Fruit fly (Drosophila melanogaster): Measurements from ENCODE around the gene RpL36.
"Not testable (repeated sequence)": the region's sequence is repeated elsewhere in the genome, so short reads cannot be mapped to it uniquely, and the experiment has no call there.

RpL36 gene

DNA sequence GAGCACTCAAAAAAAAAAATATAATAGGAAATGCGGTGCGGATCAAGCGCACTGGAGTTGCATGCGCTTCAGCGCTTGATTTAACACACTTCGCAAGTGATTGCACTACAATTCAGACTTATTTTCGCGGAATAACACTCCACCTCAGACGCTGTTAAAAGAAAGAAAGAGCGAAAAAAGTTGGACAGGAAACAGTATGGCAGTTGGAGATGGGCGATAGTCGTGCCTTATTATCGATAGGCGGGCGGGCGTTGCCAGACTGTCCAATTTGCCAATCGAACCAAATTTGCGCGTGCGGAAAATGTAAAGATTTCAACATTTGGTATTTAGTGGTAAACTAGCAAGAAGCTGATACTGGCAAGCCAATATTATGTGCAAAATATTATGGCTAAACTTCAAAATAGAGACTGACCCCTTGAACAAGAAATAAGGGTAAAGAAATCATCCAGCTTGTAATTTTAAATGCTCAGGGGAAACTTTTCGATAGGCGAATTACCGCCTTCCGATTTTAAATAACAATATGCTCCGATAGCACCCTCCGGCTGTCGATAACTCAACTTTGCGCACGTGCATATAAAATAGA is at the start of gene RpL36, which contains the start of gene Mybbp1A:
Gene RpL36 (minus strand): TSS at position 245 of the 583 bp plus-strand sequence.
Gene Mybbp1A (plus strand): TSS at position 535 of the 583 bp plus-strand sequence.
- TF ChIP-seq CG8478 (optimal IDR thresholded peaks at IDR 0.05) = no peak
- peak; percentile 22 to 26 for TF ChIP-seq CTCF (optimal IDR thresholded peaks at IDR 0.05)

DNA sequence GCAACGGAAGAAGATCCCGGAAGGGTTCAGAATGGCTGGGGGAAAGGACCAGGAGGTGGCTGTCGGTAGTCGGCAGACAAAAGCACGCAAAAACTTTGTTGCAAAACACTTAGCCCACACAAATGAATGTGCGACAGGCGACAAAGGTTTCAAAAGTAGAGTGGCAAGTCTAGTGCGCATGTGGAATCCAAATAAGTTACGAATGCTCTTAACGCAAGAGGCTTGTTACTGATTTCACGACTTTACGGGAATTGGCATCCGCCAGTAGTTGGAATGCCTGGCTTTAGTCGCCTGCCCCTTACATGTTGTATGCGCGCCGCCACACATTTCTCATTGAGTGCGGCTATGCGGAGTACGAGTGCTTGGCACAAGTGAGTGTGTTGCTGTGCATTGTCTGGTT is 49.2 kb upstream of the RpL36 start:
- TF ChIP-seq CG8478 (optimal IDR thresholded peaks at IDR 0.05) (no peak), CTCF (optimal IDR thresholded peaks at IDR 0.05) (no peak)

DNA sequence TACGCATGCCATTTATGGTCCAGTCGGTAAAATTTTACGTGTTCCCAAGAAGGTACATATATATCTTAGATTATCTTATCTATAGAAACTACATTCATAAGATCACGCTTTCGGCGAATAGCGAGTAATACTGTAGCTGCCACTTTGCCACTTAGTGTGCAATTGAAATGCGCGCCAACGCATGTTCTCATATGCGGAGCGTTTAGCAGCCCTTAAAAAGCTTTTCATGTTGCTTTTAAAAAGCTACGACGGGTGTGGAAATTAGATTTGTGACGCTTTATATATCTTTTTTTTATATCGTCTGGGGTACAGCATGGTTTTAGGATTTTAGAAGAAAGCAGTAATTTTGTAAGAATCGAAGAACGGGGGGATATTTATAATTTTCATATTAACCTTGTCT is 28.7 kb upstream of the RpL36 start:
- TF ChIP-seq CG8478 (optimal IDR thresholded peaks at IDR 0.05) (no peak), CTCF (optimal IDR thresholded peaks at IDR 0.05) (no peak)

DNA sequence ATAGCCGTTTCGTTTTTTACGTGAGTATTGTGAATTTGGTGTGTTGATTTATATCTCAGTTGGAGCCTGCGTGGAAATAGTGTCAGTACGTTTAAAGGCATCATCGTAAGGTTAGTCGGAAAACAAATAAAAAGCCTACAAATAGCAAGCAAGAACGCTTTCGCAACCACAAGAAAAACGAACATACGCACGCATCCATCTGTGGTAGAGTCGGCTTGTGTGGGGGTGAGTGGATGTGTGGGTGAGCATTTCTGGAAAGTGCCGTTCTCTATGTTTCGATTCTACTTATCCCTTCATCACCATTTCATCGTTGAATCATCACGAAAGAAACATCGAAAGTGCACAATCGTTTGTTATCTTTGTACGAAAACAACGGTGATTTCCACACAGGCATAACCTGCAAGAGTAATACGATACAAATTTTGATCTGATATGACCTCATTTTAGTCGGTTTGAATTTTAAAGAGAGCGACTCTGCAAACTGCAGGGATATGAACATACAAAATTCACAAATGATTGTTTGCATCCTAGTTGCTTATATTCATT is 27.2 kb upstream of the RpL36 start:
- TF ChIP-seq CG8478 (optimal IDR thresholded peaks at IDR 0.05) (no peak), CTCF (optimal IDR thresholded peaks at IDR 0.05) (no peak)

DNA sequence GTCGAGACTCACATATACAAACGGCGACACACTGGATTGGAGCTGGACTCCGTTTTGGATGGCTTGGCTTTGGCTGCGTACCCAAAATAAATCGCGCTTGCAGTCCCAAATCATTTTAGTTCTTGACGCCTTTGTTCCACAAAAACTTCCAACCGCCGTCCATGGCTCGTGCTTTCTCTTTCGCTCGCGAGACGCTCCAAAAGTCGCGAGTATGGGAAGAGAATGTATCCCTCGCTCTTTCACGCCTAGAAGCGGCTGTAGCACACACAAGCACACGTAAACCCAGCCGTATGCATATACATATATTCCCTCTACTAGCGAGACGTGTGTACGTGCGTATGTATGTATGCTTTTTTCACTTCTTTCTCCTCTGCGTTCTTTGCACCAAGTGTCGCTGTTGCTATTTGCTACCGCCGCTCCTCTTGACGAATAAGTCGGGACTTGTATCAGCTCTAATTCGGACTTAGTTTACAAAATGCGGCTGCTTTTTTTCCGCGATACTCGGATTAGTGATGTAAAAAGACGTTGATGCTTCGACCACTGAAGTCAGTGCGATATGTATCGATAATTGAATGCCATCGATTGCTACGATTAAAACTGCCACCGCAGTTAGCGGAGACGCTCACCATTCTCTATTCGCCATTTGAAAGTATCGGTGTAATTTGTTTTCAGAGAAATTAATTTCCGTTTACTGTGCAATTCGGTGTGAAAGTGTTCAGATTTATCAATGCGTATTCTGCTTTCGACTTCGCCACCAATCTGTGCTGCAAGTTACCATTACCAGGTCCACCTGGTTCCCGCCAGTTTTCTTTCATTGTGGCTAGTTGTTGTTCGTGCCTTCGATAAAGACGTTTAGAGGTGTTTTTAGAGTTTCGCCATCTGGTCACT is 26.5 kb upstream of the RpL36 start, which contains the start of the genes Hmt4-20 and SkpA:
Gene Hmt4-20 (minus strand): TSS at position 542 of the 888 bp plus-strand sequence.
Gene SkpA (plus strand): TSS at position 623 of the 888 bp plus-strand sequence.
- peak; percentile 42 to 62 for TF ChIP-seq CTCF (optimal IDR thresholded peaks at IDR 0.05)
- no peak for TF ChIP-seq CG8478 (optimal IDR thresholded peaks at IDR 0.05)

DNA sequence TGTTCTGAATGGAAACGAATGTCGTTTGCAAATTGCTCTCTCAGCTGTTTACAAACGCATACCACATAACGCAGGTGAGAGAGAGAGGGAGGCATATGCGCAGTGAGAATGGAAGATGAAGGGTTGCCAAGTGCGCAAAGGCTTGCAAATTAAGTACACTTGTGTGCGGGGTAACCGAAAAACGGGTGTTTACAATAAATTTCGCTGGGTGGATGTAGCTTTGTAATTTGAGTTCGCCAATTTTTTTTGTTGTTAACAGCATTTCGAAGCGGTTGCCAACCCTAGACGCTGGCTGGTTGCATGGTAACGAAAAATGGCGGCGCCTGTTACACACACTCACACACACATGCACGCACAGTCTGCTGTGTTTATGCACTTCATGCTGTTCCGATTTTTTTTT is 25.7 kb upstream of the RpL36 start:
- TF ChIP-seq CTCF (optimal IDR thresholded peaks at IDR 0.05) = no peak
- TF ChIP-seq CG8478 (optimal IDR thresholded peaks at IDR 0.05) = no peak

DNA sequence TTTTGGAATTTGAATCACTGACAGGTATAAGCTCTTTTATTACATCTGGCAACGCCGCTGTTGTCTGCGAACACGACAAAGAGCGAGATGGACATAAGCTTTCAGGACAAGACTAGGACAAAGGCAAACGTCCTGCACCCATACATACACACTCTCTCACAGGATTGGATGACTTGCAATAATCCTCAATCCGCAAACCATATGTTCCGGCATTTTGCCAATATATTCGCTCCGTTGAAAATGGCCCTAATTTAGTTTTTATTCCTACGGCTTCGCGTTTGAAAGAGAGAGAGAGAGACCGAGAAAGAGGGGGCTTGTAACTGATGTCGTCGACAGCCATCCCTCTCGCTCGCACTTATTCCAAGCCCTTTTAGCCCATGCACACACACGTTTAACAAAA is 24.9 kb upstream of the RpL36 start:
- TF ChIP-seq CG8478 (optimal IDR thresholded peaks at IDR 0.05) (no peak), CTCF (optimal IDR thresholded peaks at IDR 0.05) (no peak)

DNA sequence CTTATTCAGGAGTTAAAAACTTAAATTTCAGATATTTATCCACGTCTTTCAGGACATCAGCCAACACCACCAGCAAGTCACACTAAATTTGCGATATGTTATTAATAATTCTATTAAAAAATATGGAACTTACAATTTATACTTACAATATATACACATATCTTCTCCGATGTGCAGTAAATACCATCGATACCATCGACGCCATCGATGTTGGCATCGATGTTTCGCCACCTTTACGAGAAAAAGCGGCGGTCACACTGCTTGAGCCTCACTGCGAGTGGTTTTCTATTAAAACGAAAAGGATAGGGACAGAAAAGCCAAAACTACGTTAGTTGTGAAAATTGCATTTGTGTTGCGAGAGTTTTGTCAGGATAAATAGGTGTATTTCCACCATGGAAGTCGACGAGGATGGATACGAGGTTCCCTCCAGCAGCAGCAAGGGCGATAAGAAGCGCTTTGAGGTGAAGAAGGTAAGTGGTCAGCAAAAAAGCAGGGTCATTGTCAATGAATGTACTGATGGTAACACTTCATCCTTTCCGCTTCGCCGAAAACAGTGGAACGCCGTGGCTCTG is 17.9 kb upstream of the RpL36 start, which contains the start of gene Roc1a:
Gene Roc1a (plus strand): TSS at position 249 of the 572 bp plus-strand sequence.
- TF ChIP-seq CTCF (optimal IDR thresholded peaks at IDR 0.05) = no peak
- TF ChIP-seq CG8478 (optimal IDR thresholded peaks at IDR 0.05) = no peak

DNA sequence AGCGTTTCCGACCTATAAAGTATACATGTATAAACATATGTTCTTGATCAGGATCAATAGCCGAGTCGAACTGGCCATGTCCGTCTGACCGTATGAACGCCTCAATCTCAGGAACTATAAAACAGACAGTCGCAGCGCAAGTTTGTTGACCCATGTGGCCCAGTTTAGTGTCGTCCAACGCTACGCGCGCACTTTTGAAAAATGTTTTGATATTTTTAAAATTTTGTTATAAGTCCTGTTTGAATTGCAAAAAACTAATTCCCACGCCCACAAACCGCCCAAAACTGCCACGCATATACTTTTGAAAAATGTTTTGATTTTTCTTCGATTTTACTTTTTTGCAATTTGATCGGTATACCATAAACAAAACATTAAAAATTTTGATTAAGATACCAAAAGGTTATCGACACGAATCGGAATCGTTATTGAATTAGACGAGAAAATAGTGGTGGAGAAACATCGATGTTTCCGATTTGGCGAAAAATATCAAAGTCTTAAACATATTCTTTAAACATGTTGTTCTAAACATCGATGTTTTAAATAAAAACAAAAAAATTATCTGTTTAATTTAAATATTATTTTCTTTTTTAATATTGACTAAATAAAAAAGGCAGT is 17.2 kb upstream of the RpL36 start:
- TF ChIP-seq CG8478 (optimal IDR thresholded peaks at IDR 0.05) = no peak
- no peak for TF ChIP-seq CTCF (optimal IDR thresholded peaks at IDR 0.05)

DNA sequence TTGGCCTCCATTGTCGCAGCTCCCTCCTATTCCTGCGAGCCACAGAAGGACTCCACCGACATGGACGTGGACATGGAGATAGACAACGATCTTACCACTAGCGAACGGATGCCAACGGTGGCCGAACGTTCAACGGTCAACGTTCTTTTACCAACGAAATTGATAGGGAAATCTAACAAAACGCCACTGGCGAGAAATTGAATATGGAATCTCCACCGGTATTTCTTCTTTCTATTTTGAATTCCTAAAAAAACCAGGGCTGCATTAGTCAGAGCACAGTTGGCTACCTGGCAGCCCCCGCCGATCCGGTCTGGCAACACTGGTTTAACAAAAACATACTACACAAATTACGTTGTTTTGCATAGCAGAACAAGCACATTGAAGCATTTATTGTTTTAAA is 15.2 kb upstream of the RpL36 start, which contains the start of gene CG13367:
Gene CG13367 (plus strand): TSS at position 301 of the 400 bp plus-strand sequence.
- not testable (repeated sequence) for TF ChIP-seq CTCF, CG8478 (optimal IDR thresholded peaks at IDR 0.05)

DNA sequence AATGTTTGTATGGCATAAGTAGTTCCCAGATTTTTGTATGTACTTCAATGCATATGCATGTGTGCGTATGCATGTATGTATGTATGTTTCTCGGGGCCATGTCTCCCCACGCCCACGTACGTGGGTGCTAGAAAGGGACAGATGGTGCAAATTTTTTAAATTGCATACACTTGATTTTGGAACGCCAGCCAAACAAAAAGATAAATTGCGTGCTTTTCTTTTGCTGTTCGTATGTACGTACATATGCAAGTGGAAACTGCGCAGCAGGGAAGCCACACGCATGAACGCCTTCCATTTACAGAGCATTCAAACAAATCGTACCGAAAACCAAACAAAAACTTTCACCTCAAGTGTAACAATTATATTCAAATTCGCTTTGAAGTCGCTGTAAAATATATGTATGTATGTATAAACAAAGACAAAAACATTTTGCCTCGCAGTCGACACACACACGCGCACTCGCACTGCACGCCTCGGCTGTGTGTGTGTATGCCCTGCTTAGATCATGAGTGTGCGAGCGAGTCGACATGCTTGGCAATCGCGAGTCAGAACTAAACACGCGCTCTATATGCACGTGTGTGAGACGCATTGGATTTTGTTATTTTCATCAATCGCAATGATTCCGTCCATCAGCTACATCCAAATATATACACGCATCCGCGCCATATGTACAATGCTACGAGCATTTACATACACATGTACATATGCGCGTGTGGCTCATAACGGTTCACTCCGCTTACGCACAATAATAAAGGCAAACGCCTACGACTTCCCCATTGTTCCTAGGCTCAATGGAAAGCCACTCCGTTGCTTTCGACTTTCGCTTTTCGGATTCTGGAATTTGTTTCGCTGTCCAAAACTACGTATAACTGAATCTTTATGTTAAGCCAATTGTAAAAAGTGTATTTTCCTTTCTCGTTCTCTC is 7.6 kb upstream of the RpL36 start:
- TF ChIP-seq CTCF (optimal IDR thresholded peaks at IDR 0.05) (peak in 1 of 2 experiments; percentile 9), CG8478 (optimal IDR thresholded peaks at IDR 0.05) (no peak)

DNA sequence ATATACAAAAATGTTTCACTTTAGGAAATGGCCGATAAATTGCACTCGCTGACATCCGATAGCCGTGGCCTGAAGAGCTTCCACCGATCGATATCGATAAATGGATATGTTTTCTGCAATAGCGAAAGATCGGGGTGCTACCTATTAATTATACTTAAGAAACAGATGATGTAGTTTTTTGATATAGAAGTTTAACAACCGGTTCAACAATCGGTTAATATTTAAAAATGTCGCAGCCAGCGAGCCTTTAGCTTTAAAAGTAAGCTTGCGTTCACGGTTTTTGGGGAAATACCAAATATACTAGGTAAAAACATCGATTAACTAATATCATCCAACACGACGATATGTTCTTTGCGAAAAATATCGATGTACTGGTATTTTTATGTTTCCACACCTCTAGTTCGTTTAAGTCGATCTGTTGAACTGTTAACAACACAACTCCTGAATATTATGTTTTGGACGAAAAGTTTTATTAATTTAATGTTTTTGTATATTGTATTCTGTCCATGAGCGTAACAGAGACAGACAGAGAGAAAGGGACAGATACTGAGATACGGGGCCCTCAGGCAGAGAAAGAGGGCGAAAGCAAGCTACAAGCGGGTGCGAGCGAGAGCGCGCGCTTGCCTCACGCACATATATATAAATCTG is 6.3 kb upstream of the RpL36 start, which contains the start of gene Dredd:
Gene Dredd (minus strand): TSS at position 51 of the 648 bp plus-strand sequence.
- TF ChIP-seq CTCF (optimal IDR thresholded peaks at IDR 0.05) (no peak), CG8478 (optimal IDR thresholded peaks at IDR 0.05) (no peak)

DNA sequence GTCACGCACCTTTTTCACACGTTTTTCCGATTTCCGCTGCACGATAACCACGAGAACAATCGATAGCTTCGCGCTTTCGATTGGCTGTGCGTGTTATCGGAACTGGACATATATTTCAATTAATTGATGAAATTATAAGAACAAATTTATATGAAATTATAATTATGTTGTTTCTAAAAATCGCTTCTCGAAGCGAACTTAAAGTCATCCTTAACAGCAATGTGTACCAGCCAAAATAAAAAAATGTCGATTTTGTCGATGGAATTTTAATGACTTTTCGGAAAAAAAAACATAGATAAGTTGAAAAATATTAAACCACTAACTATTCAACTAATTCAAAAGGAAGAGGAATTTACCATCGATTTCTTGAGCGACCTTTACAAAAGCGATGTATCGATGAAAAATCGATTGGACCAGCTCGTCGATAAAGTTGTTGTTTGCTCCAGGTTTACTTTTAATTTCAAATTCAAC is 4.1 kb downstream of the RpL36 start, which contains the start of the genes CG13364 and Hinfp:
Gene CG13364 (minus strand): TSS at position 47 of the 471 bp plus-strand sequence.
Gene Hinfp (plus strand): TSS at position 386 of the 471 bp plus-strand sequence.
- TF ChIP-seq CTCF (optimal IDR thresholded peaks at IDR 0.05) (no peak), CG8478 (optimal IDR thresholded peaks at IDR 0.05) (no peak)
